Worm (Caenorhabditis elegans) whole organism, mixed stage, embryonic: ENCODE data around the gene rfip-2.

Experiments used
- elt-1 ChIP-seq: sonication (generic microtip); optimal IDR thresholded peaks from 2 replicates; lab custom pipeline; 2017; ENCODE audit warnings: missing genetic modification characterization, mild to moderate bottlenecking, missing compliant biosample characterization, antibody characterized with exemption, moderate library complexity, borderline replicate concordance; ENCODE audit not compliant: insufficient read depth
- flh-1 ChIP-seq: fragments of 200-800 bp; sonication (Bioruptor generic); optimal IDR thresholded peaks from 2 replicates; lab custom pipeline; 2018; ENCODE audit warnings: mild to moderate bottlenecking, missing genetic modification characterization, moderate library complexity, missing compliant biosample characterization
- hlh-1 ChIP-seq: fragments of 150-350 bp; optimal IDR thresholded peaks from 2 replicates; lab custom pipeline; 2014; ENCODE audit warnings: missing biosample characterization, missing genetic modification reagents, missing genetic modification characterization
- lin-13 ChIP-seq: fragments of 150-350 bp; optimal IDR thresholded peaks from 2 replicates; lab custom pipeline; 2014; ENCODE audit warnings: missing biosample characterization, missing genetic modification characterization
- mab-5 ChIP-seq: fragments of 150-350 bp; optimal IDR thresholded peaks from 2 replicates; lab custom pipeline; 2014; ENCODE audit warnings: missing biosample characterization, missing genetic modification characterization
- mep-1 ChIP-seq: fragments of 150-350 bp; optimal IDR thresholded peaks from 2 replicates; lab custom pipeline; 2017; ENCODE audit warnings: missing biosample characterization, missing genetic modification reagents, missing genetic modification characterization, inconsistent platforms
- nhr-237 ChIP-seq: fragments of 150-350 bp; optimal IDR thresholded peaks from 2 replicates; lab custom pipeline; 2014; ENCODE audit warnings: missing biosample characterization, missing genetic modification characterization
- nhr-28 ChIP-seq: fragments of 150-350 bp; optimal IDR thresholded peaks from 2 replicates; lab custom pipeline; 2014; ENCODE audit warnings: missing biosample characterization, missing genetic modification characterization
- sptf-1 ChIP-seq: sonication (generic microtip); optimal IDR thresholded peaks from 2 replicates; lab custom pipeline; 2017; ENCODE audit warnings: mild to moderate bottlenecking, missing genetic modification characterization, moderate library complexity, missing compliant biosample characterization
- tbx-8 ChIP-seq: fragments of 200-800 bp; sonication (Bioruptor generic); optimal IDR thresholded peaks from 2 replicates; lab custom pipeline; 2018; ENCODE audit warnings: mild to moderate bottlenecking, missing genetic modification characterization, moderate library complexity, missing compliant biosample characterization
- unc-39 ChIP-seq: fragments of 150-350 bp; optimal IDR thresholded peaks from 2 replicates; lab custom pipeline; 2014; ENCODE audit warnings: missing biosample characterization, missing genetic modification characterization
- ztf-11 ChIP-seq: fragments of 150-350 bp; optimal IDR thresholded peaks from 2 replicates; lab custom pipeline; 2014; ENCODE audit warnings: missing biosample characterization, missing genetic modification characterization

DNA sequence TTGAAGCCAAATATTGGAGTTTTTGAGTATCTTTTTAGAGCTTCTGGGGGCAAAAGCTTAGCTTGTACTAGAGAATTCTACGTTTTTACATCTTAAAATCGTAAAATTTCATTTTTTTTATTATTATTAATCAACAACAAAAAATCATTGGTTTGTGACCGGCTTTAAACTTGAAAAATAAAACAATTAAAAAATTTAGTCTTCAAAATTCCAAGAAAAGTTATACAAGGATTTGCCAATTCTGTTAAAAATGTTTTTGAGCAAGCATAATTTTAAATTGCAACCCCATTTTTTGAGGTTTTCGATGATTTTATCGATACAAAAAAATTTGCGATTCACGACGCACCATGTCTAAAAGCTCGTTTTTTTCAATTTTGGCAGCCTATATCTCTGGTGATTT is 33.6 kb downstream of the rfip-2 start:
- TF ChIP-seq sptf-1 (no peak), lin-13 (tag; lab: Kevin White, UChicago) (no peak), nhr-28 (no peak), unc-39 (tag; lab: Kevin White, UChicago) (no peak), ztf-11 (tag; lab: Kevin White, UChicago) (no peak), mep-1 (no peak), mab-5 (no peak), hlh-1 (tag; lab: Kevin White, UChicago) (no peak), elt-1 (no peak), nhr-237 (no peak), tbx-8 (GFP tag; lab: Kevin White, UChicago) (no peak), flh-1 (GFP tag; lab: Kevin White, UChicago) (no peak)
